Worm (Caenorhabditis elegans) whole organism, mixed stage, embryonic: ENCODE results near the gene srx-112.

Experiments
- M03D4.4 ChIP-seq: sonication (generic microtip); optimal IDR thresholded peaks from 2 replicates; lab custom pipeline; 2017; ENCODE audit warnings: mild to moderate bottlenecking, missing genetic modification characterization, missing compliant biosample characterization
- bed-3 ChIP-seq: fragments of 200-800 bp; sonication (Bioruptor generic); optimal IDR thresholded peaks from 3 replicates; lab custom pipeline; 2018; ENCODE audit warnings: mild to moderate bottlenecking, missing genetic modification characterization, moderate library complexity, missing compliant biosample characterization
- blmp-1 ChIP-seq: fragments of 150-350 bp; optimal IDR thresholded peaks from 2 replicates; lab custom pipeline; 2014; ENCODE audit warnings: missing biosample characterization, missing genetic modification characterization
- ceh-39 ChIP-seq: fragments of 150-350 bp; optimal IDR thresholded peaks from 2 replicates; lab custom pipeline; 2014; ENCODE audit warnings: missing biosample characterization, missing genetic modification characterization
- ceh-43 ChIP-seq: fragments of 200-800 bp; sonication (Bioruptor generic); optimal IDR thresholded peaks from 2 replicates; lab custom pipeline; 2018; ENCODE audit warnings: mild to moderate bottlenecking, missing genetic modification characterization, moderate library complexity, missing compliant biosample characterization
- ceh-83 ChIP-seq: fragments of 200-800 bp; sonication (Bioruptor generic); optimal IDR thresholded peaks from 2 replicates; lab custom pipeline; 2018; ENCODE audit warnings: mild to moderate bottlenecking, missing genetic modification characterization, missing compliant biosample characterization
- ces-1 ChIP-seq: fragments of 150-350 bp; optimal IDR thresholded peaks from 2 replicates; lab custom pipeline; 2014; ENCODE audit warnings: missing biosample characterization, missing genetic modification reagents, missing genetic modification characterization
- cnd-1 ChIP-seq: fragments of 200-800 bp; sonication (Bioruptor generic); optimal IDR thresholded peaks from 2 replicates; lab custom pipeline; 2018; ENCODE audit warnings: mild to moderate bottlenecking, missing genetic modification characterization, missing compliant biosample characterization
- drap-1 ChIP-seq: fragments of 200-800 bp; sonication (Bioruptor generic); optimal IDR thresholded peaks from 3 replicates; lab custom pipeline; 2018; ENCODE audit warnings: mild to moderate bottlenecking, missing genetic modification characterization, missing compliant biosample characterization
- elt-1 ChIP-seq: sonication (generic microtip); optimal IDR thresholded peaks from 2 replicates; lab custom pipeline; 2017; ENCODE audit warnings: missing genetic modification characterization, mild to moderate bottlenecking, missing compliant biosample characterization, antibody characterized with exemption, moderate library complexity, borderline replicate concordance; ENCODE audit not compliant: insufficient read depth
- elt-3 ChIP-seq: fragments of 150-350 bp; optimal IDR thresholded peaks from 2 replicates; lab custom pipeline; 2014; ENCODE audit warnings: missing biosample characterization, missing genetic modification characterization
- hlh-1 ChIP-seq: fragments of 150-350 bp; optimal IDR thresholded peaks from 2 replicates; lab custom pipeline; 2014; ENCODE audit warnings: missing biosample characterization, missing genetic modification reagents, missing genetic modification characterization
- lin-13 ChIP-seq: fragments of 150-350 bp; optimal IDR thresholded peaks from 2 replicates; lab custom pipeline; 2014; ENCODE audit warnings: missing biosample characterization, missing genetic modification characterization
- lin-32 ChIP-seq: fragments of 200-800 bp; sonication (Bioruptor generic); optimal IDR thresholded peaks from 2 replicates; lab custom pipeline; 2018; ENCODE audit warnings: mild to moderate bottlenecking, missing genetic modification characterization, missing compliant biosample characterization
- lsy-2 ChIP-seq: fragments of 150-350 bp; optimal IDR thresholded peaks from 2 replicates; lab custom pipeline; 2014; ENCODE audit warnings: missing biosample characterization, missing genetic modification characterization
- mls-2 ChIP-seq: sonication (generic microtip); optimal IDR thresholded peaks from 2 replicates; lab custom pipeline; 2016; ENCODE audit warnings: mild to moderate bottlenecking, missing genetic modification characterization, moderate library complexity, missing compliant biosample characterization
- nhr-2 ChIP-seq: fragments of 150-350 bp; optimal IDR thresholded peaks from 2 replicates; lab custom pipeline; 2014; ENCODE audit warnings: missing biosample characterization, missing genetic modification characterization
- nhr-237 ChIP-seq: fragments of 150-350 bp; optimal IDR thresholded peaks from 2 replicates; lab custom pipeline; 2014; ENCODE audit warnings: missing biosample characterization, missing genetic modification characterization
- nhr-28 ChIP-seq: fragments of 150-350 bp; optimal IDR thresholded peaks from 2 replicates; lab custom pipeline; 2014; ENCODE audit warnings: missing biosample characterization, missing genetic modification characterization
- nhr-76 ChIP-seq: sonication (generic microtip); optimal IDR thresholded peaks from 2 replicates; lab custom pipeline; 2017; ENCODE audit warnings: missing biosample characterization, missing genetic modification characterization
- pha-4 ChIP-seq: fragments of 150-350 bp; optimal IDR thresholded peaks from 2 replicates; lab custom pipeline; 2018; ENCODE audit warnings: missing biosample characterization, missing genetic modification reagents, missing genetic modification characterization
- sem-2 ChIP-seq: fragments of 200-800 bp; sonication (Bioruptor generic); optimal IDR thresholded peaks from 2 replicates; lab custom pipeline; 2018; ENCODE audit warnings: mild to moderate bottlenecking, missing genetic modification characterization, missing compliant biosample characterization
- sptf-1 ChIP-seq: sonication (generic microtip); optimal IDR thresholded peaks from 2 replicates; lab custom pipeline; 2017; ENCODE audit warnings: mild to moderate bottlenecking, missing genetic modification characterization, moderate library complexity, missing compliant biosample characterization
- tbx-8 ChIP-seq: fragments of 200-800 bp; sonication (Bioruptor generic); optimal IDR thresholded peaks from 2 replicates; lab custom pipeline; 2018; ENCODE audit warnings: mild to moderate bottlenecking, missing genetic modification characterization, moderate library complexity, missing compliant biosample characterization
- unc-39 ChIP-seq: fragments of 150-350 bp; optimal IDR thresholded peaks from 2 replicates; lab custom pipeline; 2014; ENCODE audit warnings: missing biosample characterization, missing genetic modification characterization
- unc-62 ChIP-seq: fragments of 150-350 bp; optimal IDR thresholded peaks from 2 replicates; lab custom pipeline; 2014; ENCODE audit warnings: missing biosample characterization, missing genetic modification reagents, missing genetic modification characterization
- zip-8 ChIP-seq: fragments of 150-350 bp; optimal IDR thresholded peaks from 2 replicates; lab custom pipeline; 2014; ENCODE audit warnings: missing biosample characterization, missing genetic modification characterization
- ztf-11 ChIP-seq: fragments of 150-350 bp; optimal IDR thresholded peaks from 2 replicates; lab custom pipeline; 2014; ENCODE audit warnings: missing biosample characterization, missing genetic modification characterization

srx-112 gene

DNA sequence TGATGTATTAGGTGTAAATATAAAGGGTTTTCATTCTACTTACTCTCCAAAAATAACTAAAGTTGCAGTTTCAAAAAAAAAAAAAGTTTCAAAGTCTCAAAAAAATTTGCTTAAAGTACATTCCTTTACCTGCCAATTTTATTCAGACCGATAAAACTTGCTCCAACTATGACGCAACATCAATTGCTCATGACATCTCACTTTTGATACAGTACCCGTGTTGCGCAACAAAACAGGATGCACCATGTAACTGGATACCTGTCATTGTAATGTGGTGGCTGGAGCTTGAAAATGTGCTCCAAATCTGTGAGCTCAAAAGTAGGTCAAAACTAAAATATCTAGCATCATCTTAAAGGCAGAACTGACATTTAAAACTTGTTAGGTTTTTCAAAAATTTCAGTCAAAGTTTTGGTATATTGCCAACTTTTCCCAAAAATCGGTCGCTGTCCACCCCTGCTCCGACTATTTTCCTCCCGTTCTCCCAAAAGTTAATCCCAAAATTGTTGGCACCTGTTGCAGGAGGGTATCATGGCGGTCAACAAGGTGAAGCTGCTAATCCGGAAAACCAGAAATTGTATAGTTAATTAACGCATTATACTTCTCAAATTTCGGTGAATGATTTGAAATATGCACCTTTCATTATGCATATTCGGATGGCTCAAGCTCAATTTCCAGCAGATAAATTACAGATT lies 18.1 kb upstream of the srx-112 start, which contains the start of gene T24E12.2:
T24E12.2 (plus strand) TSS at position 642 of the 692 bp plus-strand sequence.
- TF ChIP-seq drap-1 (no peak), zip-8 (tag; lab: Kevin White, UChicago) (peak; percentile 99), ceh-39 (tag; lab: Kevin White, UChicago) (no peak), lin-13 (tag; lab: Kevin White, UChicago) (no peak)

DNA sequence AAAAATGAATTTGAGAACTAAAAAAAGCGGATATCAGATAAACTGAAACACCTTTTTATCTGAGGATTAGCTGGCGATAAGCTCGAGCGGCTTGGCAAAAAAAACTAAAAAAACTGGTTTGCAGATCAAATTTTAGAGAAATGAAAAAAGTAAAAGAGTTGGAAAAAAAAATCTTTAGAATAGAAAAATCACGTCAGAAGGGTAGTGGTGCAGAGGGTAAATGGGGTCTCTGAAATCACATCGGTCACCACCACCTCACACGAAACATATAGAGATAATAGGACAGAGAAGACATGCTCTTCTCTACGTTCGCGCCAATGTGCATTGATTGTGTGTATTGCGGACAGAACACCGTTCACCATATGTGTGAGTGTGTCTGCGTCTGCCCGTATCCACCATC lies 16.9 kb upstream of the srx-112 start:
- TF ChIP-seq ztf-11 (no peak), lin-32 (no peak), elt-1 (no peak), ceh-39 (tag; lab: Kevin White, UChicago) (no peak), cnd-1 (tag; lab: Kevin White, UChicago) (no peak), lsy-2 (tag; lab: Kevin White, UChicago) (no peak)

DNA sequence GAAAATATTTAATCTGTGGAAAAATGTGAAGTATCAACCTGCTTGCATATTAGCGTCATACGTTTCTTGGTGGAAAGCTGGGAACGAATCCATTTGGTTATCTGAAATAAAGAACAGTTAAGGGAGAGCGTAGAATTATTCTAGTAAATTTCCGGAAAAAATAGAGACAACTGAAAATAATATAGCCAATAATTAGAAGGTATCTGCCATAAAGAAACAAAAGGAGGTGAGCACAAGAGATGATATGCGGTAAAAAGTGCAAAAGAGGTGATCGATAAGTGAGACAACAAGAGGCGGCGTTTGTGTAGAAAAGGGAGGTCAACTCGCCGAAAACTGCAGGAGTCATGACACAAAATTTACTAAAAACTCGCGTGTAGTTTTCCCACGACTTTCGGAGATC lies 15.1 kb upstream of the srx-112 start, which contains the start of gene T24E12.11:
T24E12.11 (minus strand) TSS at position 101 of the 400 bp plus-strand sequence.
- TF ChIP-seq ztf-11 (no peak), sem-2 (GFP tag; lab: Kevin White, UChicago) (no peak), sptf-1 (tag; lab: Kevin White, UChicago) (no peak), mls-2 (tag; lab: Kevin White, UChicago) (no peak), elt-1 (no peak), M03D4.4 (tag; lab: Kevin White, UChicago) (no peak), blmp-1 (tag; lab: Kevin White, UChicago) (no peak), nhr-237 (tag; lab: Kevin White, UChicago) (no peak), ceh-39 (tag; lab: Kevin White, UChicago) (no peak), cnd-1 (tag; lab: Kevin White, UChicago) (no peak), pha-4 (no peak), ceh-83 (GFP tag; lab: Kevin White, UChicago) (no peak), nhr-28 (no peak), unc-39 (tag; lab: Kevin White, UChicago) (no peak), nhr-76 (tag; lab: Kevin White, UChicago) (no peak)

DNA sequence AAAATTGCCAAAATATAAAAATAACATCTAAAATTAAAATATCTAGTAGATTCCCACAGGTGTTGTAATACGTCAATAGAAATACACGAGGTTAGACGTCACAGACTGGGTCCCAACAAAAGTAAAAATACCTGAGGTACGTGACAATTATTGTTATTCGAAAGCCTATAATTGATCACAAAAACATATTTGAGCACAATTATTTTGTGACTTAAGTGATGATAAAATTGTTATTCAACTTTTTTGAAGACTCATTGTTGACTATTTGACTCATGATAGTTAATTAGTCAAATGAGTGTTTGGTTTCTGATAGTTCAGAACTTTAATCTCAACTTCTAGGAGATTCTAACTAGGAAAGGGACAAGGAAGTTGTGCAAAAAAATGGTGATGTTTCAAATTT lies 13.4 kb upstream of the srx-112 start:
- TF ChIP-seq lin-13 (tag; lab: Kevin White, UChicago) (no peak), lsy-2 (tag; lab: Kevin White, UChicago) (no peak), hlh-1 (no peak), nhr-237 (tag; lab: Kevin White, UChicago) (no peak), tbx-8 (GFP tag; lab: Kevin White, UChicago) (no peak), ces-1 (GFP tag; lab: Kevin White, UChicago) (no peak), lin-32 (no peak), sem-2 (GFP tag; lab: Kevin White, UChicago) (no peak), nhr-2 (tag; lab: Kevin White, UChicago) (no peak), unc-62 (no peak), cnd-1 (tag; lab: Kevin White, UChicago) (no peak), bed-3 (GFP tag; lab: Kevin White, UChicago) (no peak), unc-39 (tag; lab: Kevin White, UChicago) (no peak)

DNA sequence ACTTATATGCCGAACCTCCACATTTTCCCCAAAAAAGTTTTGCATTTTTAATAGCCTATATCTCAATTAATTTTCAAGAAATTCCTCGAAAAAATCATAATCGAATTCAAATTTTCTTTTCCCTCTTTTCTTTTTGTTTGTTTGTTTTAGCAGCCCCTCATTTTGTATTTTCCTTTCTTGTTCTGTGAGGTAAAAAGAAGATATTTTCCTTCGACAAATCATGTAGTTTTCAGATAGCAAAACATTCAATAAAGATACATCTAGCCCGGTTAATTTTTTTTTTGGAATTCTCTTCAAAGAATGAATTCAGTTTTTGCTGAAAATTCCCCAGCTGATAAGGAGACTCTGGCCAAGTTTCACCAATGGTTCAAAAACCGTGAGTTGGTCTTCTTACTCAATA lies 11.3 kb upstream of the srx-112 start, which contains the start of gene T24E12.3:
T24E12.3 (plus strand) TSS at position 301 of the 400 bp plus-strand sequence.
- no peak for TF ChIP-seq sptf-1 (tag; lab: Kevin White, UChicago)
- TF ChIP-seq cnd-1 (tag; lab: Kevin White, UChicago): no peak
- no peak for TF ChIP-seq lin-32
- no peak for TF ChIP-seq pha-4
- no peak for TF ChIP-seq mls-2 (tag; lab: Kevin White, UChicago)
- TF ChIP-seq M03D4.4 (tag; lab: Kevin White, UChicago): no peak
- TF ChIP-seq unc-39 (tag; lab: Kevin White, UChicago): no peak
- TF ChIP-seq ceh-43 (GFP tag; lab: Kevin White, UChicago): no peak
- TF ChIP-seq ces-1 (GFP tag; lab: Kevin White, UChicago): no peak
- TF ChIP-seq unc-62: no peak

DNA sequence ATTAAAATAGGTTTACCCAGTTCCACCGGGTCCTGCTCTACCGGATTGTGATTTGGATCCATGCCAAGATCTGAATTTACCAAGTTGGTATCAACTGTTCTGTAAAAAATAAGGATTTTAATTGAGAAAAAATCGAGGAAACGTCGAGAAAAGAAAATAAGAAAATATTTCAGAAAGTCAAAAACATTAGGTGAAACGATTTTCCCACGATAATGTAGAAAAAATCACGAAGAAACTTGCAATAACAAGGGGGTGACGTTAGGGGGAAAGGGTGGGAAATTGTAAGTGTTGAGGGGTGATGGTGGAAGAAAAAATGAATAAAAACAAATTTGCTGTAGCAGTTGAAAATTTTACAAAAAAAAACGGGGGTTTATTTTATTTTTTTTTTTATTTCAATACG lies 8.7 kb upstream of the srx-112 start, which contains the start of gene T24E12.10:
T24E12.10 (minus strand) TSS at position 101 of the 400 bp plus-strand sequence.
- TF ChIP-seq zip-8 (tag; lab: Kevin White, UChicago): no peak
- no peak for TF ChIP-seq elt-3 (tag; lab: Kevin White, UChicago)
- no peak for TF ChIP-seq nhr-28
- TF ChIP-seq ztf-11: no peak
